Worm (Caenorhabditis elegans): ENCODE measurements around the gene mom-2.
A peak's percentile ranks its signal among the peaks of the same experiment; 100 is the strongest.

mom-2 gene

DNA sequence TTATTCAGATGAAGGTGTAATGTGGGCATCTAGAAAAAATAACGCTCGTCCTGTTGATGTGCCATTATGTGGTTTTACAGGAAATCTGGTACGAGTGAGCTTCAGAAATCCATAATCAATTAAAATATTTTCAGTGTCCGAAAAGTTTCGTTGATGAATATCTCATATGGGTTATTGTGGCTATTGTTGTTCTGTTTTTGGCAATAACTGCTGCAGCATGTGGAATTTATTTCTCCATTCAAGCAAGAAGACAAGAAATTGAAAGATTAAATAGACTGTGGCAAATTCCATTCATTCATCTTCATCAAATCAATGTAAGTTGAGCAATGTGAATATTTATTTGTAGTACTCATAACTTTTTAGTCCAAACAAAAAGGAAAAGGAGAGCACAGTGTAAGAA, 33.5 kb downstream of the mom-2 start:
- TF ChIP-seq ama-1 (optimal IDR thresholded peaks at IDR 0.05) (no peak), sea-2 (GFP tag; optimal IDR thresholded peaks at IDR 0.05) (no peak), nfya-1 (tag; optimal IDR thresholded peaks at IDR 0.05; ENCODE audit: insufficient read depth) (no peak), nhr-12 (tag; optimal IDR thresholded peaks at IDR 0.05) (no peak), pha-4 (tag; optimal IDR thresholded peaks at IDR 0.05) (no peak), nhr-11 (tag; optimal IDR thresholded peaks at IDR 0.05) (no peak), R02D3.7 (tag; optimal IDR thresholded peaks at IDR 0.05) (no peak), mdl-1 (tag; optimal IDR thresholded peaks at IDR 0.05) (no peak), skn-1 (tag; optimal IDR thresholded peaks at IDR 0.05) (no peak), lin-39 (tag; optimal IDR thresholded peaks at IDR 0.05) (no peak), zag-1 (tag; optimal IDR thresholded peaks at IDR 0.05) (no peak), mml-1 (tag; optimal IDR thresholded peaks at IDR 0.05) (no peak), aly-2 (tag; optimal IDR thresholded peaks at IDR 0.05) (no peak), eor-1 (tag; optimal IDR thresholded peaks at IDR 0.05) (no peak), ztf-4 (tag; optimal IDR thresholded peaks at IDR 0.05) (no peak), nhr-237 (tag; optimal IDR thresholded peaks at IDR 0.05) (no peak)

DNA sequence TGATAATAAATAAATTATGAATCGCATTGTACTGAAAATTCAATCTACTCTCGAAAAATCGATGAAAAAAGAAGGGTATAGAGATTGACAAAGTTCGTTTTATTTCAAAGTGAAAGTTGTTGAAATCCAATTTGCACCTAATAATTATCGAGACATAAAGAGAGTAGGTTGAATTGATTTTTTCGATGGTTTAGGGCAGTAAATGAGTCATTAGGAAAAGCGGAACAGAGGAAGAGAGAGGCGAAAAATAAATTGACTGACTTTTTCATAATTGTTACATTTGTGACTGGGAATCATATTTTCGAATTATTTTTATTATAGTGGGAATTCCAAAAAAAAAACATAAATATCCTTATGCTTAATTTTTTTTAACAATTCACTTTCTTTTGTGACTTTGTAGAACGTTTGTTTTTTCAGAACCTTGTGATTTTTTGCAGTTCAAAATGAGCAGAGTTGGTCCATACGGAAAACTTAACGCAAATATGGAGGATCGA, 38.6 kb downstream of the mom-2 start, which contains the start of the genes pho-6 and F52E1.3:
Gene pho-6 (minus strand): TSS at position 101 of the 494 bp plus-strand sequence.
Gene F52E1.3 (plus strand): TSS at position 444 of the 494 bp plus-strand sequence.
- TF ChIP-seq ztf-11 (tag; optimal IDR thresholded peaks at IDR 0.05) (no peak), elt-2 (tag; optimal IDR thresholded peaks at IDR 0.05) (no peak), lin-39 (tag; optimal IDR thresholded peaks at IDR 0.05) (no peak), ceh-9 (tag; optimal IDR thresholded peaks at IDR 0.05) (no peak), lin-15B (tag; optimal IDR thresholded peaks at IDR 0.05) (no peak), ama-1 (optimal IDR thresholded peaks at IDR 0.05) (no peak), lsy-12 (tag; optimal IDR thresholded peaks at IDR 0.05) (no peak), nhr-237 (tag; optimal IDR thresholded peaks at IDR 0.05) (no peak), unc-39 (tag; optimal IDR thresholded peaks at IDR 0.05) (no peak), nhr-28 (tag; optimal IDR thresholded peaks at IDR 0.05) (no peak)

DNA sequence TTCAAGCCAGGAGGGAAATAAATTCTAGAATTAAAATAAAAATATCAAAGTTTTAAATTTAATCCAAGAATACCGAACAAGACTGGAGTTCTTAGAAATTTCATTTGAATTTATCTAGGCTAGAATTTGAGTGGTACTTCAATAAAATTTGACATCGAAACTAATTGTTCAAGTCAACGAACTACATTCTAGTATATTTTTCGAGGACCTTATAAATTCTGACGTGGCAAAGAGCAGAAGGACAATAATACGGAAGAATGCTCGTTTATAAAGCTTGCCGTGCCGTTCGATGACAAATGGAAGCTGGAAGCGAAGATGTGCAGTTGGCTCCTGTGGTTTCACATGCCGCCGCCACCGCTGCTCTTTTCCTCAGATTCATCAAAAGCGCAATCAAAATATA, 45.0 kb downstream of the mom-2 start:
- TF ChIP-seq ztf-11 (tag; optimal IDR thresholded peaks at IDR 0.05) = no peak
- no peak for TF ChIP-seq pha-4 (tag; optimal IDR thresholded peaks at IDR 0.05)
- no peak for TF ChIP-seq ceh-16 (tag; optimal IDR thresholded peaks at IDR 0.05)
- TF ChIP-seq nhr-28 (tag; optimal IDR thresholded peaks at IDR 0.05) = no peak
- TF ChIP-seq daf-12 (tag; optimal IDR thresholded peaks at IDR 0.05) = no peak
- TF ChIP-seq sea-2 (GFP tag; optimal IDR thresholded peaks at IDR 0.05) = no peak
- no peak for TF ChIP-seq fkh-2 (tag; optimal IDR thresholded peaks at IDR 0.05)
- TF ChIP-seq ceh-9 (tag; optimal IDR thresholded peaks at IDR 0.05) = no peak
- no peak for TF ChIP-seq nhr-43 (tag; optimal IDR thresholded peaks at IDR 0.05; ENCODE audit: poor library complexity, severe bottlenecking)
- TF ChIP-seq mml-1 (tag; optimal IDR thresholded peaks at IDR 0.05) = no peak
- no peak for TF ChIP-seq egl-5 (tag; optimal IDR thresholded peaks at IDR 0.05)
- TF ChIP-seq nhr-77 (tag; optimal IDR thresholded peaks at IDR 0.05) = no peak
- TF ChIP-seq jun-1 (tag; optimal IDR thresholded peaks at IDR 0.05) = no peak
- TF ChIP-seq snpc-4 (tag; optimal IDR thresholded peaks at IDR 0.05) = no peak
- no peak for TF ChIP-seq mdl-1 (tag; optimal IDR thresholded peaks at IDR 0.05)
- no peak for TF ChIP-seq aly-2 (tag; optimal IDR thresholded peaks at IDR 0.05)
- no peak for TF ChIP-seq tbx-2 (tag; optimal IDR thresholded peaks at IDR 0.05)

DNA sequence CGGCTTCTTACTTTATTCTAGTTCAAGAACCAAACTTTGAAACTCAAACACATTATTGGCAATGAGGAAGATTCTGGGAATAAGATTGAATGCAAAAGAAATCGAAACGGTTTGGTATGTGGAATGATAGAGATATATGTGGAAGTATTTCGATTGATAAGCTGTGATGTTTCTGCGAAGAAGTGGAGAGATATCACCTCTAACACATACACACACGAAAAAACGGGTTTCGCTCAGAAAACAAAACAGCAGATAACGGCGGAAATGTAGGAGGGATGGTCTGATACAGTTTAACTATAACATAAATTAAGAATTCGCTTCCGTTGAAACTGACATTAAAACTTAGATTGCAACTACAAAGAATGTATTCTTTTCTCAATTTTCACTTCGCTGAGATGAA, 45.5 kb downstream of the mom-2 start:
- TF ChIP-seq aly-2 (tag; optimal IDR thresholded peaks at IDR 0.05) = no peak
- TF ChIP-seq elt-3 (tag; optimal IDR thresholded peaks at IDR 0.05) = peak in 1 of 3 experiments; percentile 69

DNA sequence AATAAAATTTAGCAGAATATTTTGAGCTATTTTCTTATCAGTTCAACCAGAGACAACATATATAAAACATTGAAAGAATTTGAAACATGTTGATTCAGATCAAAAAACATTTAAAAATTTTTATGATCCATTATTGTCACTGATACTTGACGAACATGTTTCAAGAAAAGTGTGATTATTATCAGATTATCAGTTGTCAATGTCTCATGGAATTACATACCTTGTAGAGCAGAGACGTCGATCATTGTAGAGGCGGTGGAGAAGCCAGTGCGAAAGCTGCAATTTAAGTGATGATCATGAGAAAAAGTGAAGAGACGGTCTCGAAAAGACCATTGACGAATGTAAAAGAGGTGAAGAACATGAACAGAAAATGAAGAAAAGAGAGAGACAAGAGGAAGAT, 46.6 kb downstream of the mom-2 start, which contains the start of gene F52E1.9:
Gene F52E1.9 (minus strand): TSS at position 278 of the 400 bp plus-strand sequence.
- peak; percentile 44 for TF ChIP-seq pqm-1 (tag; optimal IDR thresholded peaks at IDR 0.05)
- no peak for TF ChIP-seq sea-2 (GFP tag; optimal IDR thresholded peaks at IDR 0.05)
- no peak for TF ChIP-seq ceh-9 (tag; optimal IDR thresholded peaks at IDR 0.05)
- no peak for TF ChIP-seq nhr-77 (tag; optimal IDR thresholded peaks at IDR 0.05)
- TF ChIP-seq elt-2 (tag; optimal IDR thresholded peaks at IDR 0.05) = peak; percentile 93
- no peak for TF ChIP-seq eor-1 (tag; optimal IDR thresholded peaks at IDR 0.05)
- TF ChIP-seq daf-12 (tag; optimal IDR thresholded peaks at IDR 0.05) = no peak
- TF ChIP-seq elt-1 (tag; optimal IDR thresholded peaks at IDR 0.05) = no peak
- TF ChIP-seq fos-1 (tag; optimal IDR thresholded peaks at IDR 0.05) = no peak
- TF ChIP-seq nhr-23 (tag; optimal IDR thresholded peaks at IDR 0.05) = no peak
- TF ChIP-seq R02D3.7 (tag; optimal IDR thresholded peaks at IDR 0.05) = no peak
